Fruit fly (Drosophila melanogaster): ENCODE data around the gene CG5466.
A peak's percentile ranks its signal among the peaks of the same experiment; 100 is the strongest.

The CG5466 gene

dm6 chr3R:20618947-20619346, 1.3 kb downstream of the CG5466 start:
- TF ChIP-seq OdsH (GFP tag; optimal IDR thresholded peaks at IDR 0.05) = no peak
- no peak for TF ChIP-seq CG1621 (tag; optimal IDR thresholded peaks at IDR 0.05)
- no peak for TF ChIP-seq CG6276 (GFP tag; optimal IDR thresholded peaks at IDR 0.05)
- no peak for TF ChIP-seq cyc (GFP tag; optimal IDR thresholded peaks at IDR 0.05)
- TF ChIP-seq CG31627 (GFP tag; optimal IDR thresholded peaks at IDR 0.05) = no peak
- TF ChIP-seq fkh (GFP tag; optimal IDR thresholded peaks at IDR 0.05) = no peak
- TF ChIP-seq CG3032 (tag; optimal IDR thresholded peaks at IDR 0.05) = no peak
- TF ChIP-seq spab (GFP tag; optimal IDR thresholded peaks at IDR 0.05) = no peak
- no peak for TF ChIP-seq Hr38 (GFP tag; optimal IDR thresholded peaks at IDR 0.05)
- TF ChIP-seq Eip78C (GFP tag) = no peak

- TF ChIP-seq Sox14 (GFP tag; optimal IDR thresholded peaks at IDR 0.05) (peak; percentile 8), CG15336 (GFP tag; IDR thresholded peaks at IDR 0.05) (no peak)
These were observed 4.2 kb downstream of the CG5466 start, which contains the start of gene H for dm6 chr3R:20621805-20622286. Gene H, plus strand, starts transcription at chr3R:20621938.

DNA sequence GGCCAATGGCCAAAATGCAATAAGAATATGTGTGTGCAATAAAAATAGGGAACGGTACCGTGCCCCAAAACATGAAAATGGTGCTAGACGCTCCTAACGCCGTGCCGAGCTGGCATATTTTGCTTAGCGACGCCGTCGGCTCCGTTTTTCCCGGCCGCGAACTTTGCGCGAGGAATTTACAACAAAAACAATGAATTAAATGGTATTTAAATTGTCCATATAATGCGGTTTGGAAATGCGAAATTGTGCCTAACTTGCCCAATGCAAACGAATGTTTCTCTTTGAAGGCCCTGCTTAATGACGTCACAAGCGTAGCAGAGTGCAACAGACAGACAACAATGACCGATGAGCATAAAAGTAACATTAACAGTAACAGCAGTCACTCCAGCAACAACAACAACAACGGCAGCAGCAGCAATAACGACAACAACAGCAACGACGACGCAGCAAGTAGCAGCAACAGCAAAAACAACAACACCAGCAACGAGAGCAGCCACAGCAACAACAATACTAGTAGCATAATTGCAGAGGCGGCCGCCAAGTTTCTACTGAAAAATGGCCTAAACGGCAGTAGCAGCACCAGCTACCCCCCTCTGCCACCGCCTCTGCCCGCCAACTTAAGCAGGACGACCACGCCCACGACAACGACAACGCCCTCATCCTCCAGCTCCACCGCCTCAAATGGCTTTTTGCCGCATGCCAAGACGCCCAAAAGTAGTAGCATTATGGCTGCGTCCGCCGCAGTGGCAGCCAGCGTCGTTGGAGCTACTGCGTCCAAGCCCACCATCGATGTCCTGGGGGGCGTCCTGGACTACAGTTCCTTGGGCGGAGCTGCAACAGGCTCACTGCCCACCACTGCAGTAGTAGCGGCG, 4.8 kb downstream of the CG5466 start:
- TF ChIP-seq Eip75B (GFP tag; optimal IDR thresholded peaks at IDR 0.05) (no peak), pdm3 (GFP tag; optimal IDR thresholded peaks at IDR 0.05) (no peak), CG4318 (GFP tag; optimal IDR thresholded peaks at IDR 0.05) (no peak), acj6 (GFP tag; optimal IDR thresholded peaks at IDR 0.05) (no peak), Blimp-1 (GFP tag; optimal IDR thresholded peaks at IDR 0.05) (no peak), CG3919 (GFP tag; optimal IDR thresholded peaks at IDR 0.05) (no peak), CG10669 (GFP tag; optimal IDR thresholded peaks at IDR 0.05) (no peak), fd59A (GFP tag; optimal IDR thresholded peaks at IDR 0.05) (no peak), CG32006 (GFP tag; optimal IDR thresholded peaks at IDR 0.05) (no peak), Sox14 (GFP tag; optimal IDR thresholded peaks at IDR 0.05) (no peak), Hr38 (GFP tag; optimal IDR thresholded peaks at IDR 0.05) (no peak), Met (GFP tag; optimal IDR thresholded peaks at IDR 0.05) (no peak), CG10631 (GFP tag; optimal IDR thresholded peaks at IDR 0.05) (no peak)

dm6 chr3R:20626123-20626522, 8.4 kb downstream of the CG5466 start:
- TF ChIP-seq CG15336 (GFP tag; IDR thresholded peaks at IDR 0.05) (no peak), CG7368 (GFP tag; optimal IDR thresholded peaks at IDR 0.05) (no peak), Eip78C (GFP tag) (no peak), Ets21C (GFP tag; optimal IDR thresholded peaks at IDR 0.05) (no peak), cyc (GFP tag; optimal IDR thresholded peaks at IDR 0.05) (no peak), net (GFP tag; optimal IDR thresholded peaks at IDR 0.05) (no peak)

DNA sequence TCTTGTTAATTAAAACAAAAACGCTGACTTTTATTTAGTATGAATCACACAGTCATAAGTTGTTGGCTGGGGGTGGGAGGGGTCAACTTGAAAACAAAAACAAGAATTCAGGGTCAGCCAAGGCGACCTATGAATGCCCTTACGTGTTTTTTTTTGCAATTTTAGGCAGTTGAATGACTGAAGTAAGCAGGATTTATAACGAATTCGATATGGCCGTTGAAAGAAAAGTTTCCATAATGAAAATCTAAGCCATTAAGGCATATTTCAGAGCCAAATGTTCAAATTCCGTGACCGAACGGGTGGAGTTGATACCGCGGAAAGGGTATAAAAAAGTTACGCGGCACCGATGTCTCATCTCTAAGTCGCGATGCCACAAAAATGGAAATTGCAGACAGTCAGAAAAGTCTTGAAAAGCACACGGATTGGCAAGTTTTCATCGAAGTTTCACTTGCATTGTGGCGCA, 16.3 kb downstream of the CG5466 start:
- TF ChIP-seq Eip78C (GFP tag) (peak; percentile 34), Hr38 (GFP tag; optimal IDR thresholded peaks at IDR 0.05) (no peak), fd59A (GFP tag; optimal IDR thresholded peaks at IDR 0.05) (peak; percentile 39), acj6 (GFP tag; optimal IDR thresholded peaks at IDR 0.05) (peak; percentile 78), CG6792 (GFP tag; optimal IDR thresholded peaks at IDR 0.05) (peak; percentile 77), fd85E (GFP tag; optimal IDR thresholded peaks at IDR 0.05) (peak; percentile 37), esn (GFP tag; optimal IDR thresholded peaks at IDR 0.05) (peak; percentile 86), CG15336 (GFP tag; IDR thresholded peaks at IDR 0.05) (peak; percentile 79; the same call in 1 of the 2 replicates), cyc (GFP tag; optimal IDR thresholded peaks at IDR 0.05) (no peak), svp (GFP tag) (peak; percentile 97), CG6163 (GFP tag; IDR thresholded peaks at IDR 0.05) (peak; percentile 74; the same call in 2 of the 3 replicates), CG16779 (tag; optimal IDR thresholded peaks at IDR 0.05) (no peak), Gug (GFP tag; IDR thresholded peaks at IDR 0.05) (peak; percentile 49), CG3032 (tag; optimal IDR thresholded peaks at IDR 0.05) (peak; percentile 54), CG8119 (GFP tag; IDR thresholded peaks at IDR 0.05) (peak; percentile 79), lz (GFP tag; optimal IDR thresholded peaks at IDR 0.05) (peak; percentile 81), Lpt (GFP tag; optimal IDR thresholded peaks at IDR 0.05) (no peak), dsx (GFP tag; optimal IDR thresholded peaks at IDR 0.05; ENCODE audit: poor library complexity, severe bottlenecking) (no peak), CG11762 (GFP tag; optimal IDR thresholded peaks at IDR 0.05; ENCODE audit: insufficient read depth) (peak; percentile 54), CG11902 (GFP tag; optimal IDR thresholded peaks at IDR 0.05) (peak; percentile 54), CG34406 (GFP tag; optimal IDR thresholded peaks at IDR 0.05) (no peak), CG9139 (GFP tag; optimal IDR thresholded peaks at IDR 0.05) (no peak), Hr4 (GFP tag; optimal IDR thresholded peaks at IDR 0.05) (peak; percentile 80), Ets21C (GFP tag; optimal IDR thresholded peaks at IDR 0.05) (peak; percentile 68)

Measured in whole organism, prepupa.